Worm (Caenorhabditis elegans) whole organism, L3 larva: Measurements from ENCODE around the gene H32C10.1.

Experiments used
- R02D3.7 ChIP-seq: fragments of 150-350 bp; optimal IDR thresholded peaks from 2 replicates; lab custom pipeline; 2014; ENCODE audit warnings: missing biosample characterization, missing genetic modification characterization
- ZK546.5 ChIP-seq: sonication (generic microtip); optimal IDR thresholded peaks from 2 replicates; lab custom pipeline; 2017; ENCODE audit warnings: missing biosample characterization, missing genetic modification characterization
- aly-2 ChIP-seq: fragments of 150-350 bp; optimal IDR thresholded peaks from 2 replicates; lab custom pipeline; 2014; ENCODE audit warnings: missing biosample characterization, missing genetic modification characterization
- ama-1 ChIP-seq: fragments of 150-350 bp; optimal IDR thresholded peaks from 2 replicates; lab custom pipeline; 2018
- ceh-16 ChIP-seq: sonication (generic microtip); optimal IDR thresholded peaks from 2 replicates; lab custom pipeline; 2017; ENCODE audit warnings: missing biosample characterization, missing genetic modification characterization
- egl-27 ChIP-seq: sonication (generic microtip); optimal IDR thresholded peaks from 4 replicates; lab custom pipeline; 2017; ENCODE audit warnings: missing biosample characterization, missing genetic modification reagents, missing genetic modification characterization
- hmg-11 ChIP-seq: sonication (generic microtip); optimal IDR thresholded peaks from 2 replicates; lab custom pipeline; 2016; ENCODE audit warnings: missing genetic modification characterization, missing compliant biosample characterization
- nhr-77 ChIP-seq: fragments of 150-350 bp; optimal IDR thresholded peaks from 2 replicates; lab custom pipeline; 2014; ENCODE audit warnings: missing biosample characterization, missing genetic modification characterization
- tbx-2 ChIP-seq: sonication (generic microtip); optimal IDR thresholded peaks from 2 replicates; lab custom pipeline; 2016; ENCODE audit warnings: mild to moderate bottlenecking, missing genetic modification characterization, missing compliant biosample characterization
- unc-62 ChIP-seq: fragments of 150-350 bp; sonication (generic microtip); optimal IDR thresholded peaks from 4 replicates; lab custom pipeline; 2014; ENCODE audit warnings: missing biosample characterization, missing genetic modification reagents, missing genetic modification characterization
- ztf-11 ChIP-seq: fragments of 150-350 bp; optimal IDR thresholded peaks from 2 replicates; lab custom pipeline; 2014; ENCODE audit warnings: missing biosample characterization, missing genetic modification characterization

DNA sequence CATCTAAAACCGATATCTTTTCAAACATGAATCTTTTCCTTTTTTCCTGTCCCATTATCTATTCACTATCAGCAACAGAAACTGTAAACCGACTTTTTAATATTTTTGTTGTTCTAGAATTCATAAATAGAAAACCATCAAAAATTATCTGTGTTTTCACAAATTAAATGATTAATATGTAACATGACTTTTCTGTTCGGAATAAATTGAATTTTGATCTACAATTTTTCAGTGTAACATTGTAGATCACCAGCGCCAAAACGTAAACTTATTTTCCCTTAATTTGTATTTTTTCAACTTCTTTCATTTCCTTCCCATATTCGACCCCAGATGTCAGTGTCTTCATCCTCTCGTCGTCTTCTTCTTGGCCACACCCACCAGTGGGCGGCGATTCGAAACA, 42.9 kb upstream of the H32C10.1 start, which contains the start of gene H04M03.3:
- TF ChIP-seq unc-62 (GFP tag; lab: Kevin White, UChicago) = no peak
- TF ChIP-seq ama-1 (lab: Kevin White, UChicago) = no peak
- TF ChIP-seq nhr-77 (tag; lab: Kevin White, UChicago) = no peak
- TF ChIP-seq egl-27 (tag; lab: Kevin White, UChicago) = no peak
- TF ChIP-seq tbx-2 (tag; lab: Kevin White, UChicago) = no peak
- TF ChIP-seq R02D3.7 (tag; lab: Kevin White, UChicago) = no peak
- no peak for TF ChIP-seq ZK546.5 (tag; lab: Kevin White, UChicago)
- TF ChIP-seq ceh-16 (tag; lab: Kevin White, UChicago) = no peak
- TF ChIP-seq aly-2 = no peak
- no peak for TF ChIP-seq hmg-11 (tag; lab: Kevin White, UChicago)
- no peak for TF ChIP-seq ztf-11 (tag; lab: Kevin White, UChicago)
